Fruit fly (Drosophila melanogaster) whole organism, embryonic: Measurements from ENCODE around the gene CG13801.

Experiments
- ATbp ChIP-seq: fragments of 200-800 bp; sonication (Bioruptor generic); optimal IDR thresholded peaks from 2 replicates; lab custom pipeline; 2017; ENCODE audit warnings: missing biosample characterization, mild to moderate bottlenecking, missing genetic modification characterization, missing genetic modification reagents
- Adf1 ChIP-seq: fragments of 200-800 bp; sonication (Bioruptor generic); IDR thresholded peaks from 2 replicates; pipeline ENCODE4 v1.3.6; 2022; ENCODE audit warnings: missing biosample characterization, missing genetic modification characterization
- Antp ChIP-seq: fragments of 200-800 bp; sonication (Bioruptor generic); optimal IDR thresholded peaks from 3 replicates; lab custom pipeline; 2016; ENCODE audit warnings: missing biosample characterization, missing genetic modification characterization
- B-H1 ChIP-seq: fragments of 200-800 bp; sonication (Bioruptor generic); IDR thresholded peaks from 3 replicates; pipeline ENCODE4 v1.3.6; 2022; ENCODE audit warnings: missing biosample characterization, missing genetic modification characterization
- CG10147 ChIP-seq: fragments of 200-800 bp; sonication (Bioruptor generic); optimal IDR thresholded peaks from 2 replicates; lab custom pipeline; 2019; ENCODE audit warnings: missing biosample characterization, mild to moderate bottlenecking, missing genetic modification characterization, moderate library complexity
- CG1024 ChIP-seq: fragments of 200-800 bp; sonication (Bioruptor generic); IDR thresholded peaks from 2 replicates; pipeline ENCODE4 v1.3.6; 2022; ENCODE audit warnings: missing biosample characterization, missing genetic modification characterization
- CG10431 ChIP-seq: fragments of 200-800 bp; sonication (Bioruptor generic); optimal IDR thresholded peaks from 3 replicates; lab custom pipeline; 2018; ENCODE audit warnings: missing biosample characterization, mild to moderate bottlenecking, missing genetic modification characterization
- CG10565 ChIP-seq: fragments of 200-800 bp; sonication (Bioruptor generic); optimal IDR thresholded peaks from 3 replicates; lab custom pipeline; 2016; ENCODE audit warnings: missing biosample characterization, mild to moderate bottlenecking, missing genetic modification characterization
- CG11085 ChIP-seq: fragments of 200-800 bp; sonication (Bioruptor generic); IDR thresholded peaks from 2 replicates; pipeline ENCODE4 v1.3.6; 2022; ENCODE audit warnings: missing biosample characterization, missing genetic modification characterization
- CG12391 ChIP-seq: fragments of 200-800 bp; sonication (Bioruptor generic); optimal IDR thresholded peaks from 3 replicates; lab custom pipeline; 2018; ENCODE audit warnings: missing biosample characterization, mild to moderate bottlenecking, missing genetic modification characterization, moderate library complexity
- CG12942 ChIP-seq: fragments of 200-800 bp; sonication (Bioruptor generic); optimal IDR thresholded peaks from 3 replicates; lab custom pipeline; 2016; ENCODE audit warnings: missing biosample characterization, missing genetic modification characterization
- CG14014 ChIP-seq: fragments of 200-800 bp; sonication (Bioruptor generic); IDR thresholded peaks from 2 replicates; pipeline ENCODE4 v1.3.6; 2022; ENCODE audit warnings: missing biosample characterization, missing genetic modification characterization
- CG1602 ChIP-seq: fragments of 200-800 bp; sonication (Bioruptor generic); optimal IDR thresholded peaks from 3 replicates; lab custom pipeline; 2016; ENCODE audit warnings: missing biosample characterization, missing genetic modification characterization
- CG18476 ChIP-seq: fragments of 200-800 bp; sonication (Bioruptor generic); optimal IDR thresholded peaks from 2 replicates; lab custom pipeline; 2016; ENCODE audit warnings: missing biosample characterization, mild to moderate bottlenecking, missing genetic modification characterization
- CG31224 ChIP-seq: fragments of 200-800 bp; sonication (Bioruptor generic); IDR thresholded peaks from 2 replicates; pipeline ENCODE4 v1.3.6; 2022; ENCODE audit warnings: missing biosample characterization, missing genetic modification characterization
- CG6854 ChIP-seq: fragments of 200-800 bp; sonication (Bioruptor generic); optimal IDR thresholded peaks from 3 replicates; lab custom pipeline; 2017; ENCODE audit warnings: missing biosample characterization, mild to moderate bottlenecking, missing genetic modification characterization
- CG7987 ChIP-seq: fragments of 200-800 bp; sonication (Bioruptor generic); optimal IDR thresholded peaks from 2 replicates; lab custom pipeline; 2018; ENCODE audit warnings: missing biosample characterization, mild to moderate bottlenecking, missing genetic modification characterization, moderate library complexity
- Dref ChIP-seq: fragments of 200-800 bp; sonication (Bioruptor generic); IDR thresholded peaks from 2 replicates; pipeline ENCODE4 v1.3.6; 2022; ENCODE audit warnings: missing biosample characterization, missing genetic modification characterization
- Ets97D ChIP-seq: fragments of 200-800 bp; sonication (Bioruptor generic); optimal IDR thresholded peaks from 3 replicates; lab custom pipeline; 2016; ENCODE audit warnings: missing biosample characterization, missing genetic modification characterization
- Hand ChIP-seq: fragments of 200-800 bp; sonication (Bioruptor generic); optimal IDR thresholded peaks from 2 replicates; lab custom pipeline; 2017; ENCODE audit warnings: mild to moderate bottlenecking, missing biosample characterization, missing genetic modification reagents, missing genetic modification characterization
- Hr3 ChIP-seq: fragments of 200-800 bp; sonication (Bioruptor generic); optimal IDR thresholded peaks from 3 replicates; lab custom pipeline; 2016; ENCODE audit warnings: missing biosample characterization, missing genetic modification characterization
- Hr39 ChIP-seq: fragments of >200 bp; optimal IDR thresholded peaks from 2 replicates; lab custom pipeline; 2017
- NC2β ChIP-seq: fragments of 200-800 bp; sonication (Bioruptor generic); optimal IDR thresholded peaks from 2 replicates; lab custom pipeline; 2016; ENCODE audit warnings: missing biosample characterization, missing genetic modification characterization
- Side ChIP-seq: fragments of 200-800 bp; sonication (Bioruptor generic); optimal IDR thresholded peaks from 2 replicates; lab custom pipeline; 2016; ENCODE audit warnings: missing biosample characterization, missing genetic modification characterization
- Sox102F ChIP-seq: fragments of 200-800 bp; sonication (Bioruptor generic); optimal IDR thresholded peaks from 2 replicates; lab custom pipeline; 2018; ENCODE audit warnings: missing biosample characterization, mild to moderate bottlenecking, missing genetic modification characterization, moderate library complexity
- Tbp ChIP-seq: fragments of >200 bp; optimal IDR thresholded peaks from 2 replicates; lab custom pipeline; 2018; ENCODE audit warnings: missing biosample characterization, missing genetic modification characterization
- ac ChIP-seq: fragments of 200-800 bp; sonication (Bioruptor generic); optimal IDR thresholded peaks from 3 replicates; lab custom pipeline; 2017; ENCODE audit warnings: missing biosample characterization, mild to moderate bottlenecking, missing genetic modification characterization
- aop ChIP-seq: fragments of 200-800 bp; sonication (Bioruptor generic); IDR thresholded peaks from 2 replicates; pipeline ENCODE4 v1.3.6; 2022; ENCODE audit warnings: missing biosample characterization, missing genetic modification characterization
- bigmax ChIP-seq: fragments of 200-800 bp; sonication (Bioruptor generic); optimal IDR thresholded peaks from 2 replicates; lab custom pipeline; 2018; ENCODE audit warnings: missing biosample characterization, mild to moderate bottlenecking, missing genetic modification characterization
- br ChIP-seq: fragments of >200 bp; optimal IDR thresholded peaks from 2 replicates; lab custom pipeline; 2017
- cato ChIP-seq: fragments of 200-800 bp; sonication (Bioruptor generic); optimal IDR thresholded peaks from 2 replicates; lab custom pipeline; 2016; ENCODE audit warnings: missing biosample characterization, missing genetic modification characterization, borderline replicate concordance
- chn ChIP-seq: fragments of 200-800 bp; sonication (Bioruptor generic); optimal IDR thresholded peaks from 2 replicates; lab custom pipeline; 2016; ENCODE audit warnings: missing biosample characterization, missing genetic modification characterization
- cwo ChIP-seq: fragments of 200-800 bp; sonication (Bioruptor generic); optimal IDR thresholded peaks from 3 replicates; lab custom pipeline; 2017; ENCODE audit warnings: missing biosample characterization, missing genetic modification characterization, mild to moderate bottlenecking, moderate library complexity, missing genetic modification reagents
- dmrt11E ChIP-seq: fragments of 200-800 bp; sonication (Bioruptor generic); optimal IDR thresholded peaks from 3 replicates; lab custom pipeline; 2018; ENCODE audit warnings: missing biosample characterization, mild to moderate bottlenecking, missing genetic modification characterization, moderate library complexity
- eve ChIP-seq, 2 experiments: fragments of >200 bp; optimal IDR thresholded peaks; 2 replicates each; lab custom pipeline; 2017; ENCODE audit warnings: missing biosample characterization in 2 of 2, missing genetic modification characterization in 2 of 2
- ftz-f1 ChIP-seq: fragments of 200-800 bp; sonication (Bioruptor generic); optimal IDR thresholded peaks from 2 replicates; lab custom pipeline; 2016; ENCODE audit warnings: missing biosample characterization, missing genetic modification characterization
- gce ChIP-seq: fragments of 200-800 bp; sonication (Bioruptor generic); IDR thresholded peaks from 3 replicates; pipeline ENCODE4 v1.3.6; 2022; ENCODE audit warnings: missing biosample characterization, missing genetic modification characterization
- gem ChIP-seq: fragments of 200-800 bp; sonication (Bioruptor generic); optimal IDR thresholded peaks from 2 replicates; lab custom pipeline; 2019; ENCODE audit warnings: missing biosample characterization, mild to moderate bottlenecking, missing genetic modification characterization, moderate library complexity
- klu ChIP-seq: fragments of 200-800 bp; sonication (Bioruptor generic); IDR thresholded peaks from 2 replicates; pipeline ENCODE4 v1.3.6; 2022; ENCODE audit warnings: missing biosample characterization, missing genetic modification characterization
- lola ChIP-seq, 3 experiments: fragments of >200 bp in 2 of 3; fragments of 200-800 bp in 1 of 3; sonication (Bioruptor generic) in 1 of 3; optimal IDR thresholded peaks; 2 replicates each; lab custom pipeline; 2017 to 2019; ENCODE audit warnings: missing biosample characterization in 3 of 3, missing genetic modification characterization in 3 of 3, mild to moderate bottlenecking in 1 of 3, moderate library complexity in 1 of 3
- lov ChIP-seq, 2 experiments: fragments of 200-800 bp in 1 of 2; fragments of >200 bp in 1 of 2; sonication (Bioruptor generic) in 1 of 2; IDR thresholded peaks in 1 of 2; optimal IDR thresholded peaks in 1 of 2; 2 replicates in 1 of 2; 3 replicates in 1 of 2; pipeline versions ENCODE4 v1.3.6 to Lab custom; 2017 to 2022; ENCODE audit warnings: missing biosample characterization in 1 of 2, missing genetic modification characterization in 1 of 2
- nmo ChIP-seq: fragments of 200-800 bp; sonication (Bioruptor generic); optimal IDR thresholded peaks from 2 replicates; lab custom pipeline; 2018; ENCODE audit warnings: missing biosample characterization, mild to moderate bottlenecking, missing genetic modification characterization, moderate library complexity
- nom ChIP-seq: fragments of 200-800 bp; sonication (Bioruptor generic); optimal IDR thresholded peaks from 2 replicates; lab custom pipeline; 2017; ENCODE audit warnings: missing biosample characterization, missing genetic modification characterization, mild to moderate bottlenecking, moderate library complexity, missing genetic modification reagents
- pnt ChIP-seq: fragments of 200-800 bp; sonication (Bioruptor generic); optimal IDR thresholded peaks from 3 replicates; lab custom pipeline; 2016; ENCODE audit warnings: missing biosample characterization, missing genetic modification characterization
- pzg ChIP-seq: fragments of 200-800 bp; sonication (Bioruptor generic); optimal IDR thresholded peaks from 3 replicates; lab custom pipeline; 2018; ENCODE audit warnings: missing biosample characterization, mild to moderate bottlenecking, missing genetic modification characterization, moderate library complexity
- slbo ChIP-seq: fragments of 200-800 bp; sonication (Bioruptor generic); IDR thresholded peaks from 2 replicates; pipeline ENCODE4 v1.3.6; 2022; ENCODE audit warnings: missing biosample characterization, missing genetic modification characterization
- sr ChIP-seq: fragments of 200-800 bp; sonication (Bioruptor generic); IDR thresholded peaks from 3 replicates; pipeline ENCODE4 v1.3.6; 2022; ENCODE audit warnings: missing biosample characterization, missing genetic modification characterization
- tap ChIP-seq: fragments of 200-800 bp; optimal IDR thresholded peaks from 3 replicates; lab custom pipeline; 2019; ENCODE audit warnings: missing biosample characterization, mild to moderate bottlenecking, missing genetic modification characterization, moderate library complexity
- tgo ChIP-seq: fragments of 200-800 bp; sonication (Bioruptor generic); IDR thresholded peaks from 3 replicates; pipeline ENCODE4 v1.3.6; 2022; ENCODE audit warnings: missing biosample characterization, missing genetic modification characterization
- unc-4 ChIP-seq: fragments of 200-800 bp; sonication (Bioruptor generic); IDR thresholded peaks from 2 replicates; pipeline ENCODE4 v1.3.6; 2022; ENCODE audit warnings: missing biosample characterization, missing genetic modification characterization; ENCODE audit not compliant: partially characterized antibody
- vvl ChIP-seq: fragments of 200-800 bp; sonication (Bioruptor generic); IDR thresholded peaks from 2 replicates; pipeline ENCODE4 v1.3.6; 2022; ENCODE audit warnings: missing biosample characterization, missing genetic modification characterization
- wdn ChIP-seq: fragments of 200-800 bp; sonication (Bioruptor generic); IDR thresholded peaks from 2 replicates; pipeline ENCODE4 v1.3.6; 2022; ENCODE audit warnings: missing biosample characterization, missing genetic modification characterization
- yki ChIP-seq: fragments of >200 bp; optimal IDR thresholded peaks from 3 replicates; lab custom pipeline; 2018

CG13801 gene

DNA sequence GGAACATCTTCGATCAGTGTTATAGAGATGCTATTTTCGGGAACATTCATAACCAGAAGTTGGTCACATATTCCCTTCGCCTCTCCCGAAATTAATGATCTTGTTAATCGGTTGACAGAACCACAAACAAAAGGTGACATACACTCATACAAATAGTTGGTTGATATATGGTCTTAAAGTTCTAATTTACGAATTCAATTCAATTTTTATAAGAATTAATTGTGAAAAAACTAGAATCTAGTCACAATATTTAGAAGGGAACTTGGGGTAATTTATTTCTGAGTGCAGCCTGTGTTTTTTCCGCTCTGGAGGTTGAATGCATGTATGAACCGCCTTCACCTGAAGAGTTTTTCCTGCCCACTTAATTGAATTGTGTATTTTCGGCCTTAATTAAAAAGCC lies 39.4 kb downstream of the CG13801 start (continued):
- TF ChIP-seq CG7987 (no peak), CG18476 (no peak), Dref (no peak), bigmax (GFP tag; lab: Kevin White, UChicago) (no peak), CG6854 (no peak), CG1024 (GFP tag; lab: Robert Waterston, UW) (no peak), eve (GFP tag; optimal IDR thresholded peaks at IDR 0.05; lab: Kevin White, UChicago) (no peak), pnt (GFP tag; lab: Kevin White, UChicago) (no peak), Adf1 (GFP tag; lab: Robert Waterston, UW) (no peak), nom (no peak), nmo (GFP tag; lab: Kevin White, UChicago) (peak; percentile 33), slbo (GFP tag; lab: Robert Waterston, UW) (no peak), ac (GFP tag; lab: Kevin White, UChicago) (no peak), Antp (GFP tag; lab: Kevin White, UChicago) (no peak), Hr3 (GFP tag; lab: Kevin White, UChicago) (no peak), CG12942 (GFP tag; lab: Kevin White, UChicago) (no peak), br (lab: Kevin White, UChicago) (no peak), lola (GFP tag; optimal IDR thresholded peaks at IDR 0.05; lab: Kevin White, UChicago) (peak in 1 of 3 experiments; percentile 29), pzg (GFP tag; lab: Kevin White, UChicago) (no peak), Tbp (no peak), klu (GFP tag; lab: Robert Waterston, UW) (no peak), chn (GFP tag; lab: Kevin White, UChicago) (no peak), ftz-f1 (no peak), cwo (no peak), CG10565 (no peak), CG31224 (GFP tag; lab: Robert Waterston, UW) (no peak), lov (optimal IDR thresholded peaks at IDR 0.05; lab: Kevin White, UChicago) (no peak), lov (GFP tag; IDR thresholded peaks at IDR 0.05; lab: Robert Waterston, UW) (0 out of 3 replicates have a peak, but pooled peaks have one; percentile 48), ATbp (GFP tag; lab: Kevin White, UChicago) (peak; percentile 4), CG10147 (GFP tag; lab: Kevin White, UChicago) (no peak), CG1602 (GFP tag; lab: Kevin White, UChicago) (no peak), sr (GFP tag; lab: Robert Waterston, UW) (no peak), CG10431 (GFP tag; lab: Kevin White, UChicago) (no peak), vvl (GFP tag; lab: Robert Waterston, UW) (no peak), unc-4 (GFP tag; lab: Robert Waterston, UW) (no peak), gem (tag; lab: Kevin White, UChicago) (peak; percentile 52), cato (GFP tag; lab: Kevin White, UChicago) (no peak), B-H1 (GFP tag; lab: Robert Waterston, UW) (no peak), CG11085 (GFP tag; lab: Robert Waterston, UW) (no peak), Sox102F (GFP tag; lab: Kevin White, UChicago) (peak; percentile 58), Side (GFP tag; lab: Kevin White, UChicago) (no peak), gce (GFP tag; lab: Robert Waterston, UW) (no peak), wdn (GFP tag; lab: Robert Waterston, UW) (no peak), tap (no peak), Hand (GFP tag; lab: Kevin White, UChicago) (no peak), CG12391 (tag; lab: Kevin White, UChicago) (peak; percentile 11), CG14014 (no peak), dmrt11E (tag; lab: Kevin White, UChicago) (no peak), yki (lab: Kevin White, UChicago) (no peak), Hr39 (lab: Kevin White, UChicago) (no peak), NC2β (GFP tag; lab: Kevin White, UChicago) (no peak), aop (no peak), tgo (GFP tag; lab: Robert Waterston, UW) (no peak), Ets97D (GFP tag; lab: Kevin White, UChicago) (no peak)
